Fruit fly (Drosophila melanogaster) whole organism, embryonic: ENCODE data around the gene CG44257.

Experiments
- Bgb ChIP-seq: fragments of 200-800 bp; sonication (Bioruptor generic); IDR thresholded peaks from 2 replicates; pipeline ENCODE4 v1.3.6; 2022; ENCODE audit warnings: missing biosample characterization, missing genetic modification characterization; ENCODE audit not compliant: partially characterized antibody
- CG15514 ChIP-seq: fragments of 200-800 bp; sonication (Bioruptor generic); optimal IDR thresholded peaks from 3 replicates; lab custom pipeline; 2017; ENCODE audit warnings: missing biosample characterization, missing genetic modification characterization, mild to moderate bottlenecking, moderate library complexity, missing genetic modification reagents
- CG4328 ChIP-seq: fragments of 200-800 bp; sonication (Bioruptor generic); optimal IDR thresholded peaks from 3 replicates; lab custom pipeline; 2017; ENCODE audit warnings: missing biosample characterization, missing genetic modification reagents, missing genetic modification characterization
- pan ChIP-seq, 4 experiments: fragments of >200 bp in 3 of 4; fragments of 200-800 bp in 1 of 4; sonication (Bioruptor generic) in 1 of 4; optimal IDR thresholded peaks in 3 of 4; IDR thresholded peaks in 1 of 4; 2 replicates each; pipeline versions ENCODE4 v1.3.6 to Lab custom; 2017 to 2022; ENCODE audit warnings: missing biosample characterization in 2 of 4, missing genetic modification characterization in 2 of 4, mixed read lengths in 1 of 4
- tna ChIP-seq: fragments of 200-800 bp; sonication (Bioruptor generic); IDR thresholded peaks from 2 replicates; pipeline ENCODE4 v1.3.6; 2022; ENCODE audit warnings: missing biosample characterization, missing genetic modification characterization; ENCODE audit not compliant: partially characterized antibody
- unc-4 ChIP-seq: fragments of 200-800 bp; sonication (Bioruptor generic); IDR thresholded peaks from 2 replicates; pipeline ENCODE4 v1.3.6; 2022; ENCODE audit warnings: missing biosample characterization, missing genetic modification characterization; ENCODE audit not compliant: partially characterized antibody

DNA sequence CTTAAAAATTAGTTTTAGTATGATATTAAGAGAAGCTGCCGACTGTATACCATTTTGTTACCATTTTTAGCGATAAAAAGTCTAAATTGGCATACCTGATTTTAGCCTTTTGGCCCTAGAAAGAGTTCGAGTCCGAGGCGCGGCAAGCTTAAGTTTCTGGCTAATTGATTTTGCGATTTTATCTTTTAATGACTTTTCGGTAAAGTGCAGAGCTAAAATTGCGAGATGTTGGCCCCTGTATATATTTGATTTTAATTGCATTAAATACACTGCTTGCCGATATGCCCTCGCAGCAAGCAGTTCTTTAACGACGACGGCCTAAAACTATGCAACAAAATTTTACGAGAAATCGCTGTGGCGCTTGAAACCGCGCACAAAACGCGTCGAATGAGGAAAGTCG lies 33.5 kb upstream of the CG44257 start:
- TF ChIP-seq Bgb (GFP tag; lab: Robert Waterston, UW) (peak; percentile 28; the same call in 1 of the 2 replicates), unc-4 (GFP tag; lab: Robert Waterston, UW) (no peak), pan (optimal IDR thresholded peaks at IDR 0.05; lab: Kevin White, UChicago) (no peak), pan (GFP tag; optimal IDR thresholded peaks at IDR 0.05 in 1 of 2, IDR thresholded peaks at IDR 0.05 in 1 of 2) (peak in 1 of 2 experiments; percentile 45), CG15514 (GFP tag; lab: Kevin White, UChicago) (no peak), tna (no peak), CG4328 (GFP tag; lab: Kevin White, UChicago) (no peak)
